Fruit fly (Drosophila melanogaster): ENCODE measurements around the gene fzo.

Gene fzo

DNA sequence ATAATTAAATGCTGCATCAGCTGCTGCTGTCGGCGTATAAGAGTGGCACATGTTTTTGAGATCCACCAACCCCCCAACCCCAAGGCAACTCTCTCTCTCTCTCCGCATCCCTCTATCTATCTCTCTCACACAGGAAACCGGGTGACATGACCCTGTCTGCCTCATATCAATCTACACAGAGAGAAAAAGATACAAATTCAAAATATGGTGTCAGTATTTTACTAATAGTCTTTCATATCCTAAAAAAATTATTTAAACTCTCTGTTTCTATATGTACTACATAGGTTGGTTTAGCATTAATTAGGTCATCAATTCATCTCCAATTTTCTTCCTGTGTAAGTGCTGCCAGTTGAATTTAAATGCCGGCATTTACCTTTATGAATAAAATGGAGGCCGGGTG, 28.5 kb downstream of the fzo start:
- TF ChIP-seq Dll (optimal IDR thresholded peaks at IDR 0.05) (no peak), pan (optimal IDR thresholded peaks at IDR 0.05) (no peak), psq (optimal IDR thresholded peaks at IDR 0.05) (no peak), CG8478 (optimal IDR thresholded peaks at IDR 0.05) (no peak), EcR (GFP tag; optimal IDR thresholded peaks at IDR 0.05) (no peak), usp (GFP tag; optimal IDR thresholded peaks at IDR 0.05) (no peak)

DNA sequence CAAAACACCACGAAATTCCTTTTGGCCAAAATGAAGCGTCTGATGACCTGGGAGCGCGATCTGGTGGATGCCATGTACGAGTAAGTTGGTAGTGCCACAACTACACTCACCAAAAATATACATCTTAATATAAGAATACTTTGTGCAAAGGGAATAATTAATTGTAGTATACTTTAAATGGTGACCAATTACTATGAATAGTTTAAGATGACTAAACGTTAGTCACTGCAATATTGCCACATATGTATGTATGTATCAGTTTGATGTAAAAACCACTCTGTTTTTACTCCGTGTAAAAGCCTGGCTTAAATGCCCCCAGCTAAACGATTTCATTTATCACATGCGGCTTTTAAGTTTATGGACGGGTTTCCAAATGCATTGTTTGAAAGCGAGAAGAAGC, 29.1 kb downstream of the fzo start:
- TF ChIP-seq Dll (optimal IDR thresholded peaks at IDR 0.05) (no peak), psq (optimal IDR thresholded peaks at IDR 0.05) (no peak), pan (optimal IDR thresholded peaks at IDR 0.05) (peak; percentile 43), EcR (GFP tag; optimal IDR thresholded peaks at IDR 0.05) (no peak), CG8478 (optimal IDR thresholded peaks at IDR 0.05) (no peak), usp (GFP tag; optimal IDR thresholded peaks at IDR 0.05) (no peak)

DNA sequence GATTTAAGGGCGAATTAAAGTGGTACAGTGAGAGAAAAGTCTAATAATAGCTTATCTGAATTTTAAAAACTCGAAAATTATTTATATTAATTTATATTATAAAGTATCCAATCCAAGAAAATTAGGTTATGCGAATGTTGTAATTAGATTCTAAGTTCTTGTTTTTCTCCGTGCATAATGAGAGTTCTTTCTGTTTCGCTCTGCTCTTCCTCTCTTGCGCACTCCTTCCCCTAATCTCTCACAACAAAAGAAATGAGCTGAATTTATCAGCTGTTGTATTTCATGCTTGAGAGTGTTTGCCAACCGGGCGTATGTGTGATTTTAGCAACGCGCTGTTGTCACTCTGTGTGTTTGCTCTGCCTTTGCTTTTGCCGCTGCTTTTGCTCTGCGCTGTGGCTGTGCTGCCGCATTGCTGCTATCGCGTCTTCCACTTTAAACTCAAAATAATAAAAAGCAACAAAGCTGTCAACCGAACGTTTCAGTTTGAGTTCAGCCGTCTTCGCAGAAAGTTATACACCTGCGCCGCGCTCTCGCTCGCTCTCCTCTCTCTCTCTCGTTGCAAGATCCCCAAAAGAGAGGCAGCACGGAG, 30.3 kb downstream of the fzo start, which contains the start of gene CG46310:
TSS of gene CG46310 (plus strand) at position 481 of the 589 bp plus-strand sequence.
- TF ChIP-seq pan (optimal IDR thresholded peaks at IDR 0.05) (no peak), usp (GFP tag; optimal IDR thresholded peaks at IDR 0.05) (no peak), Dll (optimal IDR thresholded peaks at IDR 0.05) (no peak), CG8478 (optimal IDR thresholded peaks at IDR 0.05) (no peak), EcR (GFP tag; optimal IDR thresholded peaks at IDR 0.05) (no peak), psq (optimal IDR thresholded peaks at IDR 0.05) (no peak)

DNA sequence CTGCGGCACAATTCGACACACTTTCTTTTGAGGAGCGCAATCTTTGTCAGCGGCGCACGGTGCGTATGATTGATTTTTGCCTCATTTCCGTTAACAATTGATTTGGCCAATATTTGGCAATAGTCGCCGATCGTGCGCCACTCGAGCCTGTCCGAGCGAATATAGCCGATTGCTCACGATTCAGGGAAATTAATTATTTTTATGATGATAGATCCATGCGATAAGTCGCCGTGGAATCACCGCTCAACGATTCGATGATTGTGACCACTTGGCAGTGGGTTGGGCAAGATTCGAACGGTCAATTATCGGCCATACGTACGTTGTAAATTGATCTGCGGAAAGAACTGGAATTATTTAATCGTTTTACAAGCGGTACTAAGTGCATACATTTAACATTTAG, 32.0 kb downstream of the fzo start:
- TF ChIP-seq EcR (GFP tag; optimal IDR thresholded peaks at IDR 0.05): no peak
- no peak for TF ChIP-seq usp (GFP tag; optimal IDR thresholded peaks at IDR 0.05)

DNA sequence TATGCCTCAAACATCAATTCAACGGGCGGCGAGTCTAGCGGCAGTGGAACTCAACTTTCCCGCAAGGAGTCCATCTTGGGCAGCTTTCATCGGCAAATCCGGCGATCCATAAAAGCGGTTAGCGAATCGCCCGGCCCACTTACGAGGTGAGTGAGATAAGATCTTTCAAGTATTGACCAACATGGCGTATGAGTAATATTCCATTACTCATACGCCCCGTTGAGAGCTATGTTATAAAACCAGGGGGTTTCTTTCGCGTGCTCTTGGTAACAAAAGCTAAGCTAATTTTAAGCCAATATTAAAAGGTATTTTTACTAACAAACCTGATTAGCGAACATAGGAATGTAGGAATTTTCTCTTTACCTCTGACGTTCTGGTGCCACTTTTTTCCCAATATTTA, 33.5 kb downstream of the fzo start:
- TF ChIP-seq EcR (GFP tag; optimal IDR thresholded peaks at IDR 0.05): no peak
- no peak for TF ChIP-seq pan (optimal IDR thresholded peaks at IDR 0.05)
- no peak for TF ChIP-seq CG8478 (optimal IDR thresholded peaks at IDR 0.05)
- TF ChIP-seq usp (GFP tag; optimal IDR thresholded peaks at IDR 0.05): no peak
- no peak for TF ChIP-seq psq (optimal IDR thresholded peaks at IDR 0.05)

DNA sequence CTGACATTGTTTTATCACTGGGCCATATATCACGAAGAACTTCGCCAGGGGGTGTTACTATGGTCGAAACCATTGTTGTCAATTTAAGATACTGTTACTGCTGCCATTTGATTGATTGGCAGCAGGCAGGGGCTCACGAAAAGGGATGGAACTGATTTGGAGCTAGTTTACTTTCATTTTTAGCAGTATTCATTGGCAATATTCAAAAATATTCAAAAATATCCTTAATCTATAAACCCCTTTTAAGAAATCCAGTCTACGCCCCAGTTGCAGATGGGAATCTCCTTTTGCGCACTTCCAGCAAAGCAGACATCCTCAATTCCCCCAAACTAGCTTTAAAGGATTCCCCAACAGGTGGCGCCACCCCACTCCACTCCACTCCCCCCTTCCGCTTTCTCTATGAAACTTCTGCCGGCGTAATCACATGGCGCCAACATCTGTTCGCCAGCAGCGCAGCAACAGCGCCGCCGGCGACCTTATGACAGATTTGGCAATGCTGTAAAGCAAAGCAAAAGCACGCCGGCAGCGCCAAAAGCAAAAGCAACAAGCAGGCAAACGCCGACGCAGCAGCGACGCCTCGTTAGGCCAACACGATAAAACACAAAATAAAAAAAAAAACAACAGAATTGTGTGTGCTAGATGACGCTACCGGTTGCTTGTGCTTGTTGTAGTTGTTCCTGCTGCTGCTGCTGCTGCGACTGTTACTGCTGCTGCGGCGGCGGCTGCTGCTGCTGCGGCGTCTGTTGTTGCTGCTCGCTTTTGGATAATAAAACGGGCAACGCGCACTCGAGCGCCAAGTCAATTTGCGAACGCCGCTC, 36.1 kb downstream of the fzo start, which contains the start of gene Irk1:
TSS of gene Irk1 (plus strand) at position 811 of the 818 bp plus-strand sequence.
- TF ChIP-seq psq (optimal IDR thresholded peaks at IDR 0.05): no peak
- TF ChIP-seq CG8478 (optimal IDR thresholded peaks at IDR 0.05): no peak
- TF ChIP-seq usp (GFP tag; optimal IDR thresholded peaks at IDR 0.05): no peak
- no peak for TF ChIP-seq Dll (optimal IDR thresholded peaks at IDR 0.05)
- no peak for TF ChIP-seq EcR (GFP tag; optimal IDR thresholded peaks at IDR 0.05)
- TF ChIP-seq pan (optimal IDR thresholded peaks at IDR 0.05): no peak

DNA sequence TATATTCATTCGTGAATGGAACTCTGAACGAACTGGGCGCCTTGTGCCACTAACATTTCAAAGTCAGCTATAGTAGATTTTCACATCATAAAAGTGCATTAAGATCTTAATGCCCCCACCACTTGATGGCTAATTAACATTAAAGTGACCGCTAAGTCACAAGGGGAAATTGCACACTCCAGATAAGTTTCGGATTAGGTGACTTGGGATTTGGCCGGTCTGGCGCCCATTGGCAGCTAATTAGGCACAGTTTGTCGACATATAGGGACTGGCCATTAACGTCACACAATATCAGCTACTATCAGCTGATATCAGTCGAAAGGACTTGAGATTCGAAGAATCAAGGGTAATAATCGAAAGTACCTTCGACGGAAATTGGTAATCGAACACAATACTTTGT, 39.2 kb downstream of the fzo start:
- TF ChIP-seq usp (GFP tag; optimal IDR thresholded peaks at IDR 0.05) (no peak), Dll (optimal IDR thresholded peaks at IDR 0.05) (no peak), EcR (GFP tag; optimal IDR thresholded peaks at IDR 0.05) (no peak), CG8478 (optimal IDR thresholded peaks at IDR 0.05) (no peak), psq (optimal IDR thresholded peaks at IDR 0.05) (no peak), pan (optimal IDR thresholded peaks at IDR 0.05) (no peak)

DNA sequence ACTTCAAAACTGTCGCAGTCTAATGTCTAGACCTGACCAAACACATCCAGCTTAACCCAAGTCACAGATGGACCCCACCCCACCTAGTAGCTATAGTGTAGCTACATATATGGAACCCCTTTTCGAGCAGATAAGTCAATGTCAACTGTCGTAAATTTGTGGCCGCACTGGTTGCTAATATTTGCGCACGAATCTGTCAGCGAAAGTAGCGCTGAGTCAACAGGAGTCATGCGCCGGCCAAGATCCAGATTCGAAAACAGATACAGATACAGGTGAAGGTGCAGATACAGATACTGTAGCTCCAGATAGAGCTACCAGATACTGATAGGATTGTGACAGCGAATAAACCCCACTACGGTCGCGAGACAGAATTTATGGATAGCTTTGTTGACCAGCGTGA, 39.7 kb downstream of the fzo start:
- TF ChIP-seq usp (GFP tag; optimal IDR thresholded peaks at IDR 0.05): no peak
- no peak for TF ChIP-seq pan (optimal IDR thresholded peaks at IDR 0.05)
- no peak for TF ChIP-seq EcR (GFP tag; optimal IDR thresholded peaks at IDR 0.05)
- TF ChIP-seq Dll (optimal IDR thresholded peaks at IDR 0.05): no peak
- TF ChIP-seq CG8478 (optimal IDR thresholded peaks at IDR 0.05): no peak
- TF ChIP-seq psq (optimal IDR thresholded peaks at IDR 0.05): no peak

DNA sequence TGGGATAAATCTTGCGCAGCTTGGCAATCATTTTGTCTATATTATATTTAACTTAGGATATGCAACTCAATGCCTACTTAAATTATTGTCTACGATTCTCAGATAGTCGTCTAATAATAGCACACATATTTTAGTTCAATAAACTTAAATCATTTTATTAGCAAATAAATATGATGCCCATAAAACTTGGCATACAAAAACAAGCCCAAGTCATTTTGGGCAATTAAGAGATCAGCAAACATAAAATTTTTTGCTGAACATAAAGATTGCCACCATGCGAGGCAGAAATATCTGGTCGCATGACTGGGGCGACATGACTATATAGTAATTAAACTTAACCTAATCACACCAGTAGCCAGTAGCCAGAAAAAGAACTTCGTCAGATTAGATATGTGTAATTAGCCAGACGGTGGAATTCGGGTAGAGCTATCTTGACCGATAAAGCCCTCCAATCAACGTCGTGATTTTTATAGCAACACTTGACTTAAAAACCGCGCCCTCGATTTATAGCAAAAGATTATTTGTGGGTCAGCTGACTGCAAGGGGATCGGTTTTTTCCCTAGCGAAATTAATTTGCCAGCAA, 42.5 kb downstream of the fzo start, which contains the start of gene CG13829:
TSS of gene CG13829 (minus strand) at position 51 of the 583 bp plus-strand sequence.
- no peak for TF ChIP-seq Dll (optimal IDR thresholded peaks at IDR 0.05)
- no peak for TF ChIP-seq usp (GFP tag; optimal IDR thresholded peaks at IDR 0.05)
- no peak for TF ChIP-seq CG8478 (optimal IDR thresholded peaks at IDR 0.05)
- no peak for TF ChIP-seq pan (optimal IDR thresholded peaks at IDR 0.05)
- no peak for TF ChIP-seq EcR (GFP tag; optimal IDR thresholded peaks at IDR 0.05)
- no peak for TF ChIP-seq psq (optimal IDR thresholded peaks at IDR 0.05)

DNA sequence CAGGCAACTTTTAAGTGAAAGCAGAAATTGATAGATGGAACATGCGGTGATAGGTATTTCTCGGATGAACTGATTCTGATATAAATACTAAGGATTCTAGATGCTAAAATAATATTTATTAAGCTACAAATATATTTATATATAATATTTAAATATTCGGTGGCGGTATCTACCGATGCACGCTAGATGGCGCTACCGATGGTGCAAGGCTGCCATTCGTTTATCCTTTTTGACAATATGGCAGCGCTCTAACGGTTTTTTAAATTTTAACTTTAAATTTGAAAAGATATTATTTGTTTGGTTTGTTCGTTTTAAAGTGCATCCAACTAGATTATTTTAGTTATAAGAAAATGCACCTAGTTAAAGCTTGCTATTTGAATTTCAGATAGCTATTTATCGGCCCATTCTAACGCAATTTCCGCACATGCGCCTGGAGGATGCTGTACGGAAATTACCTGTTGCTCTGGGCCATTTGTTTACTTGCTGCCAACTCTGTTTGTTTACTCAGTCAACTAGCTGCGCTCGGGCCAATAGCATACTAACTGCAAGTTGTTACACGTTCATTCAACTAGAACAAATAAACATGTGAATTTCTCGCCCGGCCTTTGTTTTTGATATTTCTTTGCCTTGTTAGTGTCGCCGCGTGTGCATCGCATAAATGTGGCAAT, 44.4 kb downstream of the fzo start, which contains the start of gene VhaAC39-2:
TSS of gene VhaAC39-2 (minus strand) at position 28 of the 668 bp plus-strand sequence.
- TF ChIP-seq psq (optimal IDR thresholded peaks at IDR 0.05) (no peak), Dll (optimal IDR thresholded peaks at IDR 0.05) (no peak), usp (GFP tag; optimal IDR thresholded peaks at IDR 0.05) (no peak), CG8478 (optimal IDR thresholded peaks at IDR 0.05) (no peak), EcR (GFP tag; optimal IDR thresholded peaks at IDR 0.05) (no peak), pan (optimal IDR thresholded peaks at IDR 0.05) (no peak)

DNA sequence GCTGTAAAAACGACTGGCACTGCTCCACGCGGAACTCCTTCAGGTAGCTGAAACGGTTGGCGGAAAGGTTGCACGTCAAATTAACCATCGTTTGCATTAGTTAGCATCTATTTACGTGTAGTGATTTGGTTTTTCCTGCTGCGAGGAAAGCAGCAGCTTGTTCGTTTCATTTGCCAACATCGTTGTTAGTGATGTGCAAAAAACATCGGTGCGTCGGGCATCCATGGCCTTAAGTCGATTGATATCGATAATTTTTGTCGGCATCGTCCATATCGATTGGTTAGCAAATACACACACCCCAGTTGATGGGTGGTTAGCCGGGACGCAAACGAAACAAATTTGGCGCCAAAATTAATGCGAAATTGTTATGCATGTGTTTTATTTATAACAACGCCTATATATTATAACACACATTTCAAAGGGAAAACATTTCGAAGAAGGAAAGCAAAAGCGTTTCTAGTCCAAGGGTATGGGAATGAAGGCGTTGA, 46.1 kb downstream of the fzo start, which contains the start of gene unk:
TSS of gene unk (minus strand) at position 199 of the 488 bp plus-strand sequence.
- TF ChIP-seq CG8478 (optimal IDR thresholded peaks at IDR 0.05) (no peak), usp (GFP tag; optimal IDR thresholded peaks at IDR 0.05) (no peak), pan (optimal IDR thresholded peaks at IDR 0.05) (no peak), EcR (GFP tag; optimal IDR thresholded peaks at IDR 0.05) (no peak), psq (optimal IDR thresholded peaks at IDR 0.05) (no peak), Dll (optimal IDR thresholded peaks at IDR 0.05) (no peak)
